Fruit fly (Drosophila melanogaster) whole organism, embryonic: Measurements from ENCODE around the gene tau.
A peak's percentile ranks its signal among the peaks of the same experiment; 100 is the strongest.

Experiments
- Awh ChIP-seq: fragments of 200-800 bp; sonication (Bioruptor generic); IDR thresholded peaks from 2 replicates; pipeline ENCODE4, ENCODE4 v1.3.6; 2022; ENCODE audit warnings: missing biosample characterization, missing genetic modification characterization
- B-H2 ChIP-seq: fragments of 200-800 bp; sonication (Bioruptor generic); optimal IDR thresholded peaks from 2 replicates; lab custom pipeline; 2018; ENCODE audit warnings: missing biosample characterization, mild to moderate bottlenecking, missing genetic modification characterization
- CG10366 ChIP-seq: fragments of 200-800 bp; sonication (Bioruptor generic); IDR thresholded peaks from 2 replicates; pipeline ENCODE4 v1.3.6; 2022; ENCODE audit warnings: missing biosample characterization, missing genetic modification characterization
- CG10959 ChIP-seq: fragments of 200-800 bp; sonication (Bioruptor generic); IDR thresholded peaks from 2 replicates; pipeline ENCODE4 v1.3.6; 2022; ENCODE audit warnings: missing biosample characterization, missing genetic modification characterization
- CG11723 ChIP-seq: fragments of 200-800 bp; sonication (Bioruptor generic); optimal IDR thresholded peaks from 2 replicates; lab custom pipeline; 2017; ENCODE audit warnings: missing biosample characterization, mild to moderate bottlenecking, missing genetic modification characterization
- CG12236 ChIP-seq: fragments of 200-800 bp; sonication (Bioruptor generic); optimal IDR thresholded peaks from 2 replicates; lab custom pipeline; 2016; ENCODE audit warnings: missing biosample characterization, missing genetic modification characterization
- CG13894 ChIP-seq: fragments of 200-800 bp; sonication (Bioruptor generic); optimal IDR thresholded peaks from 3 replicates; lab custom pipeline; 2018; ENCODE audit warnings: missing biosample characterization, mild to moderate bottlenecking, missing genetic modification characterization, moderate library complexity
- CG15011 ChIP-seq: fragments of 200-800 bp; sonication (Bioruptor generic); optimal IDR thresholded peaks from 3 replicates; lab custom pipeline; 2018; ENCODE audit warnings: missing biosample characterization, mild to moderate bottlenecking, missing genetic modification characterization
- CG15601 ChIP-seq: fragments of 200-800 bp; sonication (Bioruptor generic); optimal IDR thresholded peaks from 3 replicates; lab custom pipeline; 2019; ENCODE audit warnings: missing biosample characterization, mild to moderate bottlenecking, missing genetic modification characterization, moderate library complexity
- CG16863 ChIP-seq: fragments of 200-800 bp; sonication (Bioruptor generic); optimal IDR thresholded peaks from 3 replicates; lab custom pipeline; 2016; ENCODE audit warnings: missing biosample characterization, missing genetic modification characterization
- CG17359 ChIP-seq: fragments of 200-800 bp; sonication (Bioruptor generic); optimal IDR thresholded peaks from 3 replicates; lab custom pipeline; 2018; ENCODE audit warnings: missing biosample characterization, mild to moderate bottlenecking, missing genetic modification characterization, moderate library complexity
- CG3065 ChIP-seq: fragments of 200-800 bp; sonication (Bioruptor generic); optimal IDR thresholded peaks from 2 replicates; lab custom pipeline; 2016; ENCODE audit warnings: missing biosample characterization, missing genetic modification characterization
- CG3281 ChIP-seq: fragments of 200-800 bp; sonication (Bioruptor generic); optimal IDR thresholded peaks from 3 replicates; lab custom pipeline; 2017; ENCODE audit warnings: missing biosample characterization, mild to moderate bottlenecking, missing genetic modification characterization
- CG33213 ChIP-seq: fragments of 200-800 bp; sonication (Bioruptor generic); optimal IDR thresholded peaks from 3 replicates; lab custom pipeline; 2016; ENCODE audit warnings: missing biosample characterization, missing genetic modification characterization
- CG3407 ChIP-seq: fragments of 200-800 bp; sonication (Bioruptor generic); optimal IDR thresholded peaks from 2 replicates; lab custom pipeline; 2018; ENCODE audit warnings: missing biosample characterization, mild to moderate bottlenecking, missing genetic modification characterization
- CG3995 ChIP-seq: fragments of 200-800 bp; sonication (Bioruptor generic); optimal IDR thresholded peaks from 3 replicates; lab custom pipeline; 2016; ENCODE audit warnings: missing biosample characterization, missing genetic modification characterization
- CG4360 ChIP-seq: fragments of 200-800 bp; sonication (Bioruptor generic); IDR thresholded peaks from 2 replicates; pipeline ENCODE4 v1.3.6; 2022; ENCODE audit warnings: missing biosample characterization, missing genetic modification characterization
- CG4424 ChIP-seq: fragments of 200-800 bp; sonication (Bioruptor generic); optimal IDR thresholded peaks from 3 replicates; lab custom pipeline; 2016; ENCODE audit warnings: missing biosample characterization, missing genetic modification characterization
- CG6272 ChIP-seq: fragments of 200-800 bp; sonication (Bioruptor generic); IDR thresholded peaks from 2 replicates; pipeline ENCODE4 v1.3.6; 2022; ENCODE audit warnings: missing biosample characterization, missing genetic modification characterization
- CG8765 ChIP-seq: fragments of 200-800 bp; sonication (Bioruptor generic); IDR thresholded peaks from 2 replicates; pipeline ENCODE4 v1.3.6; 2022; ENCODE audit warnings: missing biosample characterization, missing genetic modification characterization
- CG8944 ChIP-seq: fragments of 200-800 bp; sonication (Bioruptor generic); optimal IDR thresholded peaks from 3 replicates; lab custom pipeline; 2016; ENCODE audit warnings: missing biosample characterization, missing genetic modification characterization
- CG9932 ChIP-seq: fragments of 200-800 bp; sonication (Bioruptor generic); IDR thresholded peaks from 2 replicates; pipeline ENCODE4 v1.3.6; 2022; ENCODE audit warnings: missing biosample characterization, missing genetic modification characterization
- HHEX ChIP-seq: fragments of 200-800 bp; sonication (Bioruptor generic); optimal IDR thresholded peaks from 3 replicates; lab custom pipeline; 2017; ENCODE audit warnings: missing biosample characterization, mild to moderate bottlenecking, missing genetic modification characterization, missing genetic modification reagents
- HLHmδ ChIP-seq: fragments of 200-800 bp; sonication (Bioruptor generic); optimal IDR thresholded peaks from 2 replicates; lab custom pipeline; 2018; ENCODE audit warnings: missing biosample characterization, mild to moderate bottlenecking, missing genetic modification characterization, moderate library complexity
- Hmr ChIP-seq: fragments of 200-800 bp; sonication (Bioruptor generic); optimal IDR thresholded peaks from 3 replicates; lab custom pipeline; 2017; ENCODE audit warnings: mild to moderate bottlenecking, missing biosample characterization, missing genetic modification reagents, missing genetic modification characterization
- Mrtf ChIP-seq: fragments of 200-800 bp; sonication (Bioruptor generic); IDR thresholded peaks from 3 replicates; pipeline ENCODE4 v1.3.6; 2022; ENCODE audit warnings: missing biosample characterization, missing genetic modification characterization
- Nf-YC ChIP-seq: fragments of 200-800 bp; optimal IDR thresholded peaks from 3 replicates; lab custom pipeline; 2019; ENCODE audit warnings: missing biosample characterization, mild to moderate bottlenecking, missing genetic modification characterization, moderate library complexity
- Oaz ChIP-seq: fragments of 200-800 bp; sonication (Bioruptor generic); IDR thresholded peaks from 2 replicates; pipeline ENCODE4 v1.3.6; 2022; ENCODE audit warnings: missing biosample characterization, missing genetic modification characterization
- Ptx1 ChIP-seq: fragments of 200-800 bp; sonication (Bioruptor generic); IDR thresholded peaks from 2 replicates; pipeline ENCODE4 v1.3.6; 2022; ENCODE audit warnings: missing biosample characterization, missing genetic modification characterization
- YL-1 ChIP-seq: fragments of 200-800 bp; sonication (Bioruptor generic); optimal IDR thresholded peaks from 3 replicates; lab custom pipeline; 2017; ENCODE audit warnings: missing biosample characterization, mild to moderate bottlenecking, missing genetic modification characterization
- abd-A ChIP-seq: fragments of 200-800 bp; sonication (Bioruptor generic); optimal IDR thresholded peaks from 3 replicates; lab custom pipeline; 2019; ENCODE audit warnings: missing biosample characterization, mild to moderate bottlenecking, missing genetic modification characterization, moderate library complexity
- bigmax ChIP-seq: fragments of 200-800 bp; sonication (Bioruptor generic); optimal IDR thresholded peaks from 2 replicates; lab custom pipeline; 2018; ENCODE audit warnings: missing biosample characterization, mild to moderate bottlenecking, missing genetic modification characterization
- bowl ChIP-seq: fragments of 200-800 bp; sonication (Bioruptor generic); IDR thresholded peaks from 2 replicates; pipeline ENCODE4 v1.3.6; 2022; ENCODE audit warnings: missing biosample characterization, missing genetic modification characterization
- br ChIP-seq: fragments of >200 bp; optimal IDR thresholded peaks from 2 replicates; lab custom pipeline; 2017
- dati ChIP-seq: fragments of 200-800 bp; sonication (Bioruptor generic); IDR thresholded peaks from 2 replicates; pipeline ENCODE4 v1.3.6; 2022; ENCODE audit warnings: missing biosample characterization, missing genetic modification characterization
- fd102C ChIP-seq: fragments of 200-800 bp; sonication (Bioruptor generic); optimal IDR thresholded peaks from 2 replicates; lab custom pipeline; 2018; ENCODE audit warnings: missing biosample characterization, mild to moderate bottlenecking, missing genetic modification characterization, moderate library complexity
- fd64A ChIP-seq: fragments of 200-800 bp; sonication (Bioruptor generic); optimal IDR thresholded peaks from 3 replicates; lab custom pipeline; 2018; ENCODE audit warnings: missing biosample characterization, mild to moderate bottlenecking, missing genetic modification characterization
- fu2 ChIP-seq: fragments of 200-800 bp; sonication (Bioruptor generic); optimal IDR thresholded peaks from 2 replicates; lab custom pipeline; 2016; ENCODE audit warnings: missing biosample characterization, missing genetic modification characterization
- gce ChIP-seq: fragments of 200-800 bp; sonication (Bioruptor generic); IDR thresholded peaks from 3 replicates; pipeline ENCODE4 v1.3.6; 2022; ENCODE audit warnings: missing biosample characterization, missing genetic modification characterization
- gem ChIP-seq: fragments of 200-800 bp; sonication (Bioruptor generic); optimal IDR thresholded peaks from 2 replicates; lab custom pipeline; 2019; ENCODE audit warnings: missing biosample characterization, mild to moderate bottlenecking, missing genetic modification characterization, moderate library complexity
- grn ChIP-seq: fragments of 200-800 bp; sonication (Bioruptor generic); optimal IDR thresholded peaks from 3 replicates; lab custom pipeline; 2017; ENCODE audit warnings: missing biosample characterization, missing genetic modification characterization
- gsb-n ChIP-seq: fragments of 200-800 bp; sonication (Bioruptor generic); optimal IDR thresholded peaks from 3 replicates; lab custom pipeline; 2018; ENCODE audit warnings: missing biosample characterization, mild to moderate bottlenecking, missing genetic modification characterization
- luna ChIP-seq: fragments of 200-800 bp; sonication (Bioruptor generic); optimal IDR thresholded peaks from 2 replicates; lab custom pipeline; 2016; ENCODE audit warnings: missing biosample characterization, missing genetic modification characterization
- mirr ChIP-seq: fragments of 200-800 bp; sonication (Bioruptor generic); optimal IDR thresholded peaks from 3 replicates; lab custom pipeline; 2018; ENCODE audit warnings: missing biosample characterization, mild to moderate bottlenecking, missing genetic modification characterization
- pho ChIP-seq: fragments of 200-800 bp; sonication (Bioruptor generic); optimal IDR thresholded peaks from 2 replicates; lab custom pipeline; 2016; ENCODE audit warnings: missing biosample characterization, missing genetic modification characterization
- pita ChIP-seq: fragments of 200-800 bp; sonication (Bioruptor generic); optimal IDR thresholded peaks from 2 replicates; lab custom pipeline; 2017; ENCODE audit warnings: missing biosample characterization, mild to moderate bottlenecking, missing genetic modification characterization
- pnt ChIP-seq: fragments of 200-800 bp; sonication (Bioruptor generic); optimal IDR thresholded peaks from 3 replicates; lab custom pipeline; 2016; ENCODE audit warnings: missing biosample characterization, missing genetic modification characterization
- pzg ChIP-seq: fragments of 200-800 bp; sonication (Bioruptor generic); optimal IDR thresholded peaks from 3 replicates; lab custom pipeline; 2018; ENCODE audit warnings: missing biosample characterization, mild to moderate bottlenecking, missing genetic modification characterization, moderate library complexity
- slou ChIP-seq: fragments of 200-800 bp; sonication (Bioruptor generic); optimal IDR thresholded peaks from 3 replicates; lab custom pipeline; 2016; ENCODE audit warnings: missing biosample characterization, missing genetic modification characterization
- tin ChIP-seq: fragments of 200-800 bp; sonication (Bioruptor generic); optimal IDR thresholded peaks from 3 replicates; lab custom pipeline; 2016; ENCODE audit warnings: missing biosample characterization, missing genetic modification characterization
- vnd ChIP-seq: fragments of 200-800 bp; sonication (Bioruptor generic); IDR thresholded peaks from 3 replicates; pipeline ENCODE4 v1.3.6; 2022; ENCODE audit warnings: missing biosample characterization, missing genetic modification characterization; ENCODE audit not compliant: partially characterized antibody
- zen2 ChIP-seq: fragments of 200-800 bp; sonication (Bioruptor generic); IDR thresholded peaks from 3 replicates; pipeline ENCODE4 v1.3.6; 2022; ENCODE audit warnings: missing biosample characterization, missing genetic modification characterization; ENCODE audit not compliant: partially characterized antibody

Gene tau

DNA sequence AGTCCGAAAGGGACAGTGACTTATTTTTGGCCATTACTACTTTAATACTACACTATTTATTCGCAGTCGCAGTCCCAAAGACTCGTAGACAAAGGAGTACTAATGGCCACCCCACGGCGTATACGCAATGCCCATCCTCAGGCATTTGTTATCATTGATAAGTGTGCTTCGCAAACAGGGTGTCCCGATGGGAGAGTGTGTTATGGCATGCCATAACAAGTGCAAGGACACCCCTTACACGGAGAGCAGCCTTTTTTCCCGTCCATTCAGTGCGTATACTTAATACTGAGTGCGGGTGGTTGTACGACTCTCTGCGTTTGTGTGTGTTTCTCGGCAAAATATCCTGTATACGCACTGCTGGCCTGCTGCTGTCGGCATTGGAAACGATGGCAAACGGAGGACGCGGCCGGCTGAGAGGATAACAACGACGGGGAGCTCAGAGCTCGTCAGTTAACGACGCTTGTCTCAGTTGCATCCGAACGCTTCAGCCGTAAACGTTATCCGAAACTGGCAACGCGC is 5.2 kb upstream of the tau start, which contains the start of gene unc80 (continued):
- TF ChIP-seq slou (GFP tag; lab: Kevin White, UChicago) (no peak), CG10366 (peak; percentile 65), CG17359 (no peak), CG3995 (GFP tag; lab: Kevin White, UChicago) (no peak), bowl (GFP tag; lab: Robert Waterston, UW) (no peak), grn (GFP tag; lab: Kevin White, UChicago) (no peak), CG3407 (GFP tag; lab: Kevin White, UChicago) (no peak), fu2 (GFP tag; lab: Kevin White, UChicago) (no peak), fd64A (GFP tag; lab: Kevin White, UChicago) (no peak), br (lab: Kevin White, UChicago) (no peak), pnt (no peak), Ptx1 (GFP tag; lab: Robert Waterston, UW) (no peak), CG10959 (GFP tag; lab: Robert Waterston, UW) (no peak), CG4424 (no peak), dati (no peak), CG12236 (GFP tag; lab: Kevin White, UChicago) (no peak), CG16863 (GFP tag; lab: Kevin White, UChicago) (no peak), Awh (GFP tag; lab: Robert Waterston, UW) (no peak), pzg (GFP tag; lab: Kevin White, UChicago) (no peak), gsb-n (tag; lab: Kevin White, UChicago) (no peak), CG3281 (GFP tag; lab: Kevin White, UChicago) (peak; percentile 28), CG6272 (GFP tag; lab: Robert Waterston, UW) (no peak), Mrtf (GFP tag; lab: Robert Waterston, UW) (no peak), gce (GFP tag; lab: Robert Waterston, UW) (peak; percentile 15; the same call in 1 of the 3 replicates), CG15011 (GFP tag; lab: Kevin White, UChicago) (no peak), gem (no peak), pho (GFP tag; lab: Kevin White, UChicago) (peak; percentile 11), HLHmδ (GFP tag; lab: Kevin White, UChicago) (no peak), CG4360 (GFP tag; lab: Robert Waterston, UW) (no peak), mirr (GFP tag; lab: Kevin White, UChicago) (no peak), CG15601 (no peak), CG11723 (no peak), bigmax (GFP tag; lab: Kevin White, UChicago) (no peak), CG9932 (GFP tag; lab: Robert Waterston, UW) (peak; percentile 43; the same call in 1 of the 2 replicates), CG33213 (no peak), CG13894 (tag; lab: Kevin White, UChicago) (no peak), CG8765 (GFP tag; lab: Robert Waterston, UW) (no peak), vnd (no peak), luna (GFP tag; lab: Kevin White, UChicago) (no peak), CG3065 (GFP tag; lab: Kevin White, UChicago) (no peak), CG8944 (GFP tag; lab: Kevin White, UChicago) (no peak), zen2 (no peak), Nf-YC (tag; lab: Kevin White, UChicago) (no peak), tin (GFP tag; lab: Kevin White, UChicago) (no peak), pita (no peak), fd102C (GFP tag; lab: Kevin White, UChicago) (no peak), Oaz (GFP tag; lab: Robert Waterston, UW) (no peak), HHEX (GFP tag; lab: Kevin White, UChicago) (no peak), Hmr (peak; percentile 59), abd-A (peak; percentile 55), B-H2 (GFP tag; lab: Kevin White, UChicago) (no peak), YL-1 (no peak)
